Worm (Caenorhabditis elegans) whole organism, L4/young adult: ENCODE data around the gene gpx-5.

Experiments
- dao-5 ChIP-seq: sonication (generic microtip); optimal IDR thresholded peaks from 2 replicates; lab custom pipeline; 2016; ENCODE audit warnings: missing genotype, missing genetic modification characterization, moderate library complexity, missing compliant biosample characterization
- him-1 ChIP-seq: sonication (generic microtip); optimal IDR thresholded peaks from 2 replicates; lab custom pipeline; 2016; ENCODE audit warnings: missing genotype, missing genetic modification reagents, missing genetic modification characterization, missing compliant biosample characterization

ce11 chrX:9555238-9555637 is 29.2 kb upstream of the gpx-5 start:
- no peak for TF ChIP-seq dao-5
- TF ChIP-seq him-1 (tag; lab: Kevin White, UChicago): no peak
